Worm (Caenorhabditis elegans): ENCODE data around the gene best-15.

best-15 gene

DNA sequence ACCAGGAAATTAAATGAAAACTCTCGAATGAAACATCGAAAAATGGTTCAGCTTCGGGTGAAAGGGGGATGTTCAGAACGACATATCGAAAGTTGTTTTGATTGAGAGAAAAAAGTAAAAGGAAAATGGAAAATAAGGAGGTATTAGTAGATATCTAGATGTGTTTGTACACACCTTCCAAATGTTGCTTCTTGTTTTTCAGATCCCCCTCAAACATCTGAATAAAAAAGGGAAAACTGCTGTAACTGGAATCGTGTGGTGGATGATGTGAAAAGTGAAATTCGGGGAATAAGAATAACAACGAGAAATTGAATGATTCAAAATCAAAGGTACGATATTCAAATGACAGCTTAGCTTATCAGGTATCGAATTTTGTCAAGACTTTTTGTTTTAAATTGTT lies 4.0 kb downstream of the best-15 start, which contains the start of gene npax-3:
Gene npax-3 (minus strand): TSS at position 101 of the 400 bp plus-strand sequence.
- TF ChIP-seq F16B12.6 (tag; optimal IDR thresholded peaks at IDR 0.05) (no peak), nhr-28 (tag; optimal IDR thresholded peaks at IDR 0.05) (no peak), fkh-8 (tag; optimal IDR thresholded peaks at IDR 0.05) (no peak), elt-3 (tag; optimal IDR thresholded peaks at IDR 0.05) (no peak), sox-4 (tag; optimal IDR thresholded peaks at IDR 0.05) (no peak), lin-14 (GFP tag; optimal IDR thresholded peaks at IDR 0.05) (no peak), sptf-1 (tag; optimal IDR thresholded peaks at IDR 0.05) (no peak), nhr-19 (GFP tag; conservative IDR thresholded peaks at IDR 0.05) (no peak), C04F5.9 (tag; optimal IDR thresholded peaks at IDR 0.05) (no peak), mef-2 (tag; optimal IDR thresholded peaks at IDR 0.05) (no peak), pag-3 (tag; optimal IDR thresholded peaks at IDR 0.05; ENCODE audit: borderline replicate concordance, insufficient read depth) (no peak), ces-1 (GFP tag; optimal IDR thresholded peaks at IDR 0.05) (no peak), nhr-84 (tag; optimal IDR thresholded peaks at IDR 0.05) (no peak), Y116A8C.19 (tag; optimal IDR thresholded peaks at IDR 0.05; ENCODE audit: borderline replicate concordance) (no peak), hlh-4 (tag; optimal IDR thresholded peaks at IDR 0.05) (no peak)

- TF ChIP-seq pqm-1 (tag; optimal IDR thresholded peaks at IDR 0.05) (no peak), lir-3 (tag; optimal IDR thresholded peaks at IDR 0.05; ENCODE audit: poor library complexity) (no peak), elt-3 (tag; optimal IDR thresholded peaks at IDR 0.05) (no peak), hpl-2 (GFP tag; optimal IDR thresholded peaks at IDR 0.05) (no peak), nhr-20 (tag; optimal IDR thresholded peaks at IDR 0.05) (no peak), ceh-90 (tag; optimal IDR thresholded peaks at IDR 0.05) (no peak), zip-4 (GFP tag; optimal IDR thresholded peaks at IDR 0.05) (no peak), pag-3 (tag; optimal IDR thresholded peaks at IDR 0.05; ENCODE audit: borderline replicate concordance, insufficient read depth) (no peak)
Observed at ce11 chrIV:10826029-10826428, 6.0 kb downstream of the best-15 start.

ce11 chrIV:10825383-10825782 lies 6.7 kb downstream of the best-15 start:
- TF ChIP-seq nhr-237 (tag; optimal IDR thresholded peaks at IDR 0.05), result no peak
- no peak for TF ChIP-seq jun-1 (tag; optimal IDR thresholded peaks at IDR 0.05)
- no peak for TF ChIP-seq mep-1 (tag; optimal IDR thresholded peaks at IDR 0.05)
- no peak for TF ChIP-seq unc-30 (tag; optimal IDR thresholded peaks at IDR 0.05)

ce11 chrIV:10821672-10822304 lies 10.3 kb downstream of the best-15 start:
- TF ChIP-seq F16B12.6 (tag; optimal IDR thresholded peaks at IDR 0.05) (peak; percentile 25), mef-2 (tag; optimal IDR thresholded peaks at IDR 0.05) (no peak), ceh-8 (GFP tag; optimal IDR thresholded peaks at IDR 0.05) (peak; percentile 41), ceh-82 (tag; optimal IDR thresholded peaks at IDR 0.05) (peak; percentile 58 to 83 (median 75)), zag-1 (tag; optimal IDR thresholded peaks at IDR 0.05) (peak; percentile 67), ces-1 (GFP tag; optimal IDR thresholded peaks at IDR 0.05) (no peak), ceh-88 (GFP tag; IDR thresholded peaks at IDR 0.05) (peak; percentile 66), irx-1 (tag; optimal IDR thresholded peaks at IDR 0.05) (peak; percentile 64), pag-3 (tag; optimal IDR thresholded peaks at IDR 0.05; ENCODE audit: borderline replicate concordance, insufficient read depth) (no peak), grh-1 (GFP tag; IDR thresholded peaks at IDR 0.05) (no peak), C34B4.2 (tag; optimal IDR thresholded peaks at IDR 0.05) (no peak), fos-1 (tag; optimal IDR thresholded peaks at IDR 0.05) (peak; percentile 86), dsc-1 (tag; optimal IDR thresholded peaks at IDR 0.05) (peak; percentile 16), nhr-28 (tag; optimal IDR thresholded peaks at IDR 0.05) (no peak), pqm-1 (tag; optimal IDR thresholded peaks at IDR 0.05) (no peak), aha-1 (tag; optimal IDR thresholded peaks at IDR 0.05) (peak; percentile 32), unc-98 (GFP tag; IDR thresholded peaks at IDR 0.05) (no peak), ceh-63 (GFP tag; optimal IDR thresholded peaks at IDR 0.05) (no peak), mab-9 (GFP tag; IDR thresholded peaks at IDR 0.05) (no peak), tbx-2 (tag; optimal IDR thresholded peaks at IDR 0.05) (peak; percentile 86), aly-2 (tag; optimal IDR thresholded peaks at IDR 0.05) (peak; percentile 12), nhr-237 (tag; optimal IDR thresholded peaks at IDR 0.05) (peak; percentile 82), ztf-4 (tag; optimal IDR thresholded peaks at IDR 0.05) (peak; percentile 83), nhr-12 (tag; optimal IDR thresholded peaks at IDR 0.05) (no peak), rnt-1 (tag; optimal IDR thresholded peaks at IDR 0.05) (peak; percentile 78), egl-27 (tag; optimal IDR thresholded peaks at IDR 0.05) (peak; percentile 24 to 53), nhr-76 (tag; optimal IDR thresholded peaks at IDR 0.05) (no peak), pax-3 (tag; optimal IDR thresholded peaks at IDR 0.05) (peak; percentile 69), nhr-19 (GFP tag; conservative IDR thresholded peaks at IDR 0.05) (peak; percentile 70)

All from whole organism, L1 larva.